Fruit fly (Drosophila melanogaster): Measurements from ENCODE around the gene CG9672.

dm6 chrX:16697882-16698571 is 8.6 kb downstream of the CG9672 start:
- TF ChIP-seq EcR (GFP tag; optimal IDR thresholded peaks at IDR 0.05) (no peak), CG17806 (tag; optimal IDR thresholded peaks at IDR 0.05) (no peak), CG34367 (tag; optimal IDR thresholded peaks at IDR 0.05) (no peak), CG12605 (GFP tag; IDR thresholded peaks at IDR 0.05) (no peak), rn (GFP tag; IDR thresholded peaks at IDR 0.05) (no peak), Snoo (tag; optimal IDR thresholded peaks at IDR 0.05) (no peak), fd96Ca (GFP tag; IDR thresholded peaks at IDR 0.05) (no peak), CG4496 (GFP tag; IDR thresholded peaks at IDR 0.05) (no peak), CG13204 (GFP tag; optimal IDR thresholded peaks at IDR 0.05) (no peak), Pif1A (GFP tag; optimal IDR thresholded peaks at IDR 0.05) (no peak), Ets98B (GFP tag; IDR thresholded peaks at IDR 0.05) (no peak)
